Worm (Caenorhabditis elegans): Measurements from ENCODE around the gene lsm-3.

- TF ChIP-seq ztf-29 (GFP tag; IDR thresholded peaks at IDR 0.05) (no peak), cog-1 (tag; optimal IDR thresholded peaks at IDR 0.05) (no peak), flt-1 (GFP tag; IDR thresholded peaks at IDR 0.05) (no peak)
Observed at ce11 chrIV:13398728-13399127, 11.7 kb downstream of the lsm-3 start, which contains the start of gene Y62E10A.13.
